Worm (Caenorhabditis elegans): Measurements from ENCODE around the gene amt-3.

- TF ChIP-seq tbx-11 (GFP tag; IDR thresholded peaks at IDR 0.05) (no peak), ama-1 (optimal IDR thresholded peaks at IDR 0.05) (no peak), tbx-37 (GFP tag; conservative IDR thresholded peaks at IDR 0.05) (no peak), ceh-13 (GFP tag; optimal IDR thresholded peaks at IDR 0.05) (no peak), aly-1 (tag; optimal IDR thresholded peaks at IDR 0.05) (no peak), scrt-1 (GFP tag; IDR thresholded peaks at IDR 0.05) (no peak)
Measured at ce11 chrII:8339108-8339507, 29.9 kb downstream of the amt-3 start.

Data from whole organism, early embryonic.